Fruit fly (Drosophila melanogaster): Measurements from ENCODE around the gene Naglu.

dm6 chr2L:8424662-8425208 is 13.1 kb upstream of the Naglu start:
- TF ChIP-seq usp (GFP tag; optimal IDR thresholded peaks at IDR 0.05): no peak
- TF ChIP-seq br (GFP tag; optimal IDR thresholded peaks at IDR 0.05): no peak
- no peak for TF ChIP-seq CG32264 (GFP tag; optimal IDR thresholded peaks at IDR 0.05)
- no peak for TF ChIP-seq psq (GFP tag; optimal IDR thresholded peaks at IDR 0.05)
- TF ChIP-seq dsf (GFP tag; optimal IDR thresholded peaks at IDR 0.05; ENCODE audit: borderline replicate concordance): no peak
